Worm (Caenorhabditis elegans) whole organism, mixed stage, embryonic: ENCODE measurements around the gene clpf-1.

Experiments
- drap-1 ChIP-seq: fragments of 200-800 bp; sonication (Bioruptor generic); optimal IDR thresholded peaks from 3 replicates; lab custom pipeline; 2018; ENCODE audit warnings: mild to moderate bottlenecking, missing genetic modification characterization, missing compliant biosample characterization
- elt-1 ChIP-seq: sonication (generic microtip); optimal IDR thresholded peaks from 2 replicates; lab custom pipeline; 2017; ENCODE audit warnings: missing genetic modification characterization, mild to moderate bottlenecking, missing compliant biosample characterization, antibody characterized with exemption, moderate library complexity, borderline replicate concordance; ENCODE audit not compliant: insufficient read depth
- elt-3 ChIP-seq: fragments of 150-350 bp; optimal IDR thresholded peaks from 2 replicates; lab custom pipeline; 2014; ENCODE audit warnings: missing biosample characterization, missing genetic modification characterization
- lin-13 ChIP-seq: fragments of 150-350 bp; optimal IDR thresholded peaks from 2 replicates; lab custom pipeline; 2014; ENCODE audit warnings: missing biosample characterization, missing genetic modification characterization
- lsy-2 ChIP-seq: fragments of 150-350 bp; optimal IDR thresholded peaks from 2 replicates; lab custom pipeline; 2014; ENCODE audit warnings: missing biosample characterization, missing genetic modification characterization
- mep-1 ChIP-seq: fragments of 150-350 bp; optimal IDR thresholded peaks from 2 replicates; lab custom pipeline; 2017; ENCODE audit warnings: missing biosample characterization, missing genetic modification reagents, missing genetic modification characterization, inconsistent platforms
- nhr-237 ChIP-seq: fragments of 150-350 bp; optimal IDR thresholded peaks from 2 replicates; lab custom pipeline; 2014; ENCODE audit warnings: missing biosample characterization, missing genetic modification characterization
- nhr-28 ChIP-seq: fragments of 150-350 bp; optimal IDR thresholded peaks from 2 replicates; lab custom pipeline; 2014; ENCODE audit warnings: missing biosample characterization, missing genetic modification characterization
- nhr-76 ChIP-seq: sonication (generic microtip); optimal IDR thresholded peaks from 2 replicates; lab custom pipeline; 2017; ENCODE audit warnings: missing biosample characterization, missing genetic modification characterization
- snpc-4 ChIP-seq: fragments of 150-350 bp; optimal IDR thresholded peaks from 2 replicates; lab custom pipeline; 2014; ENCODE audit warnings: missing biosample characterization, missing genetic modification characterization
- unc-39 ChIP-seq: fragments of 150-350 bp; optimal IDR thresholded peaks from 2 replicates; lab custom pipeline; 2014; ENCODE audit warnings: missing biosample characterization, missing genetic modification characterization
- unc-62 ChIP-seq: fragments of 150-350 bp; optimal IDR thresholded peaks from 2 replicates; lab custom pipeline; 2014; ENCODE audit warnings: missing biosample characterization, missing genetic modification reagents, missing genetic modification characterization
- ztf-11 ChIP-seq: fragments of 150-350 bp; optimal IDR thresholded peaks from 2 replicates; lab custom pipeline; 2014; ENCODE audit warnings: missing biosample characterization, missing genetic modification characterization

ce11 chrIII:3431385-3431784 is 33.8 kb downstream of the clpf-1 start, which contains the start of gene K01A11.1:
- TF ChIP-seq unc-39 (tag; lab: Kevin White, UChicago), result no peak
- no peak for TF ChIP-seq lsy-2 (tag; lab: Kevin White, UChicago)
- TF ChIP-seq nhr-76, result no peak
- TF ChIP-seq nhr-237 (tag; lab: Kevin White, UChicago), result no peak
- TF ChIP-seq drap-1, result no peak
- TF ChIP-seq lin-13 (tag; lab: Kevin White, UChicago), result no peak
- TF ChIP-seq snpc-4 (tag; lab: Kevin White, UChicago), result no peak
- no peak for TF ChIP-seq elt-3 (tag; lab: Kevin White, UChicago)
- TF ChIP-seq unc-62 (GFP tag; lab: Kevin White, UChicago), result no peak
- TF ChIP-seq ztf-11 (tag; lab: Kevin White, UChicago), result no peak
- TF ChIP-seq nhr-28 (tag; lab: Kevin White, UChicago), result no peak
- no peak for TF ChIP-seq mep-1 (tag; lab: Kevin White, UChicago)
- no peak for TF ChIP-seq elt-1 (tag; lab: Kevin White, UChicago)
